Worm (Caenorhabditis elegans) whole organism, young adult: ENCODE data around the gene dohh-1.

Experiments
- B0019.2 ChIP-seq: fragments of 200-800 bp; sonication (Bioruptor generic); conservative IDR thresholded peaks from 2 replicates; pipeline ENCODE4 v1.3.6; 2022; ENCODE audit warnings: missing genetic modification reagents, missing genetic modification characterization, missing compliant biosample characterization
- B0035.1 ChIP-seq: sonication (generic microtip); optimal IDR thresholded peaks from 2 replicates; lab custom pipeline; 2016; ENCODE audit warnings: missing genetic modification characterization, mild to moderate bottlenecking, missing compliant biosample characterization, missing genotype, missing genetic modification reagents
- B0261.1 ChIP-seq: sonication (generic microtip); optimal IDR thresholded peaks from 2 replicates; lab custom pipeline; 2016; ENCODE audit warnings: mild to moderate bottlenecking, missing genetic modification characterization, moderate library complexity, missing compliant biosample characterization
- F23B12.7 ChIP-seq: sonication (generic microtip); optimal IDR thresholded peaks from 2 replicates; lab custom pipeline; 2017; ENCODE audit warnings: missing genetic modification characterization, mild to moderate bottlenecking, missing compliant biosample characterization, antibody characterized with exemption, moderate library complexity; ENCODE audit not compliant: insufficient read depth
- F57A8.1 ChIP-seq: fragments of 200-800 bp; sonication (Bioruptor generic); optimal IDR thresholded peaks from 2 replicates; lab custom pipeline; 2018; ENCODE audit warnings: mild to moderate bottlenecking, missing genetic modification characterization, moderate library complexity, missing compliant biosample characterization
- T26A5.8 ChIP-seq: sonication (generic microtip); optimal IDR thresholded peaks from 2 replicates; lab custom pipeline; 2016; ENCODE audit warnings: missing genetic modification characterization, missing compliant biosample characterization
- Y53F4B.3 ChIP-seq: fragments of 200-800 bp; sonication (Bioruptor generic); IDR thresholded peaks from 2 replicates; pipeline ENCODE4 v1.3.6; 2022; ENCODE audit warnings: missing genetic modification reagents, missing genetic modification characterization, missing compliant biosample characterization
- akir-1 ChIP-seq: fragments of 200-800 bp; sonication (Bioruptor generic); optimal IDR thresholded peaks from 2 replicates; lab custom pipeline; 2018; ENCODE audit warnings: mild to moderate bottlenecking, missing genetic modification characterization, moderate library complexity, missing compliant biosample characterization
- ama-1 ChIP-seq, 3 experiments: fragments of 150-350 bp in 1 of 3; sonication (generic microtip) in 2 of 3; optimal IDR thresholded peaks; 2 replicates each; lab custom pipeline; 2014 to 2018; ENCODE audit warnings: missing biosample characterization in 2 of 3, missing genetic modification characterization in 2 of 3, missing genetic modification reagents in 2 of 3
- aptf-2 ChIP-seq: fragments of 200-800 bp; sonication (Bioruptor generic); conservative IDR thresholded peaks from 2 replicates; pipeline ENCODE4 v1.3.6; 2022; ENCODE audit warnings: missing genetic modification reagents, missing genetic modification characterization, missing compliant biosample characterization
- athp-1 ChIP-seq: sonication (generic microtip); optimal IDR thresholded peaks from 2 replicates; lab custom pipeline; 2017; ENCODE audit warnings: mild to moderate bottlenecking, missing genetic modification characterization, missing compliant biosample characterization
- attf-5 ChIP-seq: fragments of 200-800 bp; sonication (Bioruptor generic); optimal IDR thresholded peaks from 2 replicates; lab custom pipeline; 2018; ENCODE audit warnings: mild to moderate bottlenecking, missing genetic modification characterization, missing compliant biosample characterization
- bed-1 ChIP-seq: fragments of 200-800 bp; sonication (Bioruptor generic); IDR thresholded peaks from 2 replicates; pipeline ENCODE4 v1.3.6; 2022; ENCODE audit warnings: missing genetic modification reagents, missing genetic modification characterization, missing compliant biosample characterization
- dox-1 ChIP-seq: fragments of 200-800 bp; sonication (Bioruptor generic); IDR thresholded peaks from 2 replicates; pipeline ENCODE4 v1.3.6; 2022; ENCODE audit warnings: missing genetic modification reagents, missing genetic modification characterization, missing compliant biosample characterization
- egl-44 ChIP-seq: fragments of 200-800 bp; sonication (Bioruptor generic); IDR thresholded peaks from 2 replicates; pipeline ENCODE4 v1.3.6; 2022; ENCODE audit warnings: missing genetic modification reagents, missing genetic modification characterization, missing compliant biosample characterization
- ets-4 ChIP-seq: fragments of 200-800 bp; sonication (Bioruptor generic); optimal IDR thresholded peaks from 2 replicates; lab custom pipeline; 2018; ENCODE audit warnings: mild to moderate bottlenecking, missing genetic modification characterization, missing compliant biosample characterization
- hmg-1.2 ChIP-seq: fragments of 200-800 bp; sonication (Bioruptor generic); IDR thresholded peaks from 2 replicates; pipeline ENCODE4 v1.3.6; 2022; ENCODE audit warnings: missing genetic modification reagents, missing genetic modification characterization, missing compliant biosample characterization
- hmg-20 ChIP-seq: fragments of 200-800 bp; sonication (Bioruptor generic); IDR thresholded peaks from 2 replicates; pipeline ENCODE4 v1.3.6; 2022; ENCODE audit warnings: missing genetic modification reagents, missing genetic modification characterization, missing compliant biosample characterization
- lag-1 ChIP-seq: fragments of 200-800 bp; sonication (Bioruptor generic); IDR thresholded peaks from 2 replicates; pipeline ENCODE4 v1.3.6; 2022; ENCODE audit warnings: missing genetic modification reagents, missing genetic modification characterization, missing compliant biosample characterization
- lin-35 ChIP-seq, 3 experiments: fragments of 150-350 bp in 2 of 3; sonication (generic microtip) in 1 of 3; optimal IDR thresholded peaks; 2 replicates each; lab custom pipeline; 2014 to 2018; ENCODE audit warnings: missing biosample characterization in 3 of 3, missing genetic modification characterization in 3 of 3, missing genetic modification reagents in 3 of 3
- lin-54 ChIP-seq: fragments of 200-800 bp; sonication (Bioruptor generic); optimal IDR thresholded peaks from 2 replicates; lab custom pipeline; 2018; ENCODE audit warnings: mild to moderate bottlenecking, missing genetic modification characterization, missing compliant biosample characterization
- madf-6 ChIP-seq: fragments of 200-800 bp; sonication (Bioruptor generic); IDR thresholded peaks from 2 replicates; pipeline ENCODE4 v1.3.6; 2022; ENCODE audit warnings: missing genetic modification reagents, missing genetic modification characterization, missing compliant biosample characterization
- mes-4 ChIP-seq: sonication (generic microtip); optimal IDR thresholded peaks from 2 replicates; lab custom pipeline; 2016; ENCODE audit warnings: missing genotype, missing genetic modification characterization, missing compliant biosample characterization
- mxl-1 ChIP-seq: sonication (generic microtip); optimal IDR thresholded peaks from 2 replicates; lab custom pipeline; 2016; ENCODE audit warnings: missing genetic modification characterization, missing compliant biosample characterization
- nfyb-1 ChIP-seq: fragments of 200-800 bp; sonication (Bioruptor generic); IDR thresholded peaks from 2 replicates; pipeline ENCODE4 v1.3.6; 2022; ENCODE audit warnings: missing genetic modification reagents, missing genetic modification characterization, missing compliant biosample characterization
- nhr-120 ChIP-seq: fragments of 200-800 bp; sonication (Bioruptor generic); IDR thresholded peaks from 2 replicates; pipeline ENCODE4 v1.3.6; 2022; ENCODE audit warnings: missing genetic modification characterization, missing compliant biosample characterization
- nhr-80 ChIP-seq: sonication (generic microtip); optimal IDR thresholded peaks from 2 replicates; lab custom pipeline; 2016; ENCODE audit warnings: missing genetic modification characterization, missing compliant biosample characterization
- pha-4 ChIP-seq: fragments of 150-350 bp; sonication (generic microtip); optimal IDR thresholded peaks from 2 replicates; lab custom pipeline; 2014; ENCODE audit warnings: missing biosample characterization, missing genetic modification reagents, missing genetic modification characterization
- repo-1 ChIP-seq: sonication (generic microtip); optimal IDR thresholded peaks from 2 replicates; lab custom pipeline; 2017; ENCODE audit warnings: mild to moderate bottlenecking, missing genetic modification characterization, missing compliant biosample characterization
- sdz-38 ChIP-seq: sonication (generic microtip); optimal IDR thresholded peaks from 2 replicates; lab custom pipeline; 2016; ENCODE audit warnings: missing genotype, missing genetic modification characterization, missing compliant biosample characterization
- sea-2 ChIP-seq: fragments of 200-800 bp; sonication (Bioruptor generic); IDR thresholded peaks from 2 replicates; pipeline ENCODE4 v1.3.6; 2022; ENCODE audit warnings: missing genetic modification characterization, missing compliant biosample characterization
- snpc-1.3 ChIP-seq: sonication (generic microtip); optimal IDR thresholded peaks from 2 replicates; lab custom pipeline; 2017; ENCODE audit warnings: missing genetic modification characterization, mild to moderate bottlenecking, missing compliant biosample characterization, antibody characterized with exemption, moderate library complexity, missing genotype, missing genetic modification reagents; ENCODE audit not compliant: insufficient read depth
- tbx-9 ChIP-seq: sonication (generic microtip); optimal IDR thresholded peaks from 2 replicates; lab custom pipeline; 2016; ENCODE audit warnings: borderline replicate concordance, missing genetic modification characterization, inconsistent platforms, missing compliant biosample characterization
- xnd-1 ChIP-seq: sonication (generic microtip); optimal IDR thresholded peaks from 2 replicates; lab custom pipeline; 2016; ENCODE audit warnings: missing genotype, missing genetic modification reagents, missing genetic modification characterization, missing compliant biosample characterization

The dohh-1 gene

DNA sequence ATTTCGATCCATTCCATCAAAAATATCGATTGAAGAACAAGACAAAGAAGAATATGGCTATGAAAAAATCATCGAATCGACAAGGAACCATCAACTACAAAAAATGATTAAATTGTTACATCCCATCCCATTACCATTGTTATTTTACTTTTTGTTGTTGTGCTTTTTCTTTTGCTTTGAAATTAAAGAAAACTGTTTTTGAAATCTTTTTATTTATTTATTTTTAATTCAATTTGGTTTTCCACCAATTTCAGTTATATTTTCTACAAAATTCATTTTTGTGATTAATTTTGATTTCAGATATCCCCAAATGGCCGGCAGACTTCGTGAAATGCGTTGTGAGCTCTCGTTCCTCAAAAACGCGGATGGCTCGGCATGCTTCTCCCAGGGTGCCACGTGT is 12.7 kb downstream of the dohh-1 start, which contains the start of gene crn-5:
crn-5 (plus strand) TSS at position 301 of the 400 bp plus-strand sequence.
- TF ChIP-seq athp-1 (no peak), nhr-120 (GFP tag; lab: Robert Waterston, UW) (no peak), mes-4 (no peak), snpc-1.3 (tag; lab: Kevin White, UChicago) (no peak), aptf-2 (GFP tag; lab: Robert Waterston, UW) (no peak), madf-6 (GFP tag; lab: Robert Waterston, UW) (no peak), ama-1 (optimal IDR thresholded peaks at IDR 0.05; lab: Kevin White, UChicago) (no peak), ama-1 (GFP tag; optimal IDR thresholded peaks at IDR 0.05; lab: Kevin White, UChicago) (no peak)
- TF ChIP-seq, all 124 proteins: peak for 0

DNA sequence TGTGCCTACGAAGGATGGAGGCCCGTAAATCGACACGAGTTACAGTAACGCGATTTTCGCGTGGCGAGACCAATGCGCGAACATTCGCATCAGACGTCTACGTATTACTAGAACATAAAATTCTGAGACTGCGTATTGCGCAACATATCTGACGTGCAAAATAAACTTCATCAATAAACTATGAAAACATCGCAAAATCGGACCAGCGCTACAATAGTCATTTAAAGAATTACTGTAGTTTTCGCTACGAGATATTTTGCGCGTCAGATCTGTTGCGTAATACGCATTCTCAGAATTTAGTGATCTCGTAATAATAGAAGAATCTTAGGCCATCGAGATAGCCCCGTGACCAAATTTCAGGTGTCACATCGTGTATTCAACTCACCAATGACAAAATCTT is 14.6 kb downstream of the dohh-1 start:
- no peak for TF ChIP-seq mxl-1
- TF ChIP-seq hmg-1.2 (GFP tag; lab: Robert Waterston, UW): no peak
- no peak for TF ChIP-seq B0035.1 (tag; lab: Kevin White, UChicago)
- no peak for TF ChIP-seq Y53F4B.3 (GFP tag; lab: Robert Waterston, UW)
- no peak for TF ChIP-seq repo-1 (tag; lab: Kevin White, UChicago)
- TF ChIP-seq egl-44 (GFP tag; lab: Robert Waterston, UW): no peak
- TF ChIP-seq F57A8.1: no peak
- no peak for TF ChIP-seq nfyb-1

DNA sequence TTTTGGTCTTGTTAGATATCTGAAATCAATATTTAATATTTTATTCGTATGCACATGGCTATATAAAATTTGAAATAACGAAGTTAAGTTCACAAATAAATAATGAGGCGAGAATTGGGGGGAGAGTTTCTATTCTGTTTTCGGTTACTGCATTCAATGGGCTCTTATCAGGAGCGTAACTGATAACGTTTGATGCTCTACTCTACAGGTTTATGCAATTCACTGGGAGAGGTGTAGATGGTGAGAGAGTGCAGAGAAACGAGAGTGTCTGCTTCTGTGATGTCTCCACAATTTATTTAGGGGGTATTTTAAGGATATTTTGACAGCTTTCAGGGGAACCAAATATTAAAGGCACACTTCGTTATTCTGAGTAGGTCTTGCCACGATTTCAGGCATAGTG is 15.0 kb downstream of the dohh-1 start, which contains the start of gene C14A4.6:
C14A4.6 (minus strand) TSS at position 19 of the 400 bp plus-strand sequence.
- no peak for TF ChIP-seq mxl-1
- 0 out of 2 replicates have a peak, but pooled peaks have one; percentile 28 for TF ChIP-seq dox-1 (GFP tag; lab: Robert Waterston, UW)
- TF ChIP-seq F23B12.7 (tag; lab: Kevin White, UChicago): no peak
- peak; percentile 72 for TF ChIP-seq nhr-80 (tag; lab: Kevin White, UChicago)
- TF ChIP-seq lin-35 (GFP tag; optimal IDR thresholded peaks at IDR 0.05; lab: Kevin White, UChicago): no peak
- TF ChIP-seq B0019.2: no peak

DNA sequence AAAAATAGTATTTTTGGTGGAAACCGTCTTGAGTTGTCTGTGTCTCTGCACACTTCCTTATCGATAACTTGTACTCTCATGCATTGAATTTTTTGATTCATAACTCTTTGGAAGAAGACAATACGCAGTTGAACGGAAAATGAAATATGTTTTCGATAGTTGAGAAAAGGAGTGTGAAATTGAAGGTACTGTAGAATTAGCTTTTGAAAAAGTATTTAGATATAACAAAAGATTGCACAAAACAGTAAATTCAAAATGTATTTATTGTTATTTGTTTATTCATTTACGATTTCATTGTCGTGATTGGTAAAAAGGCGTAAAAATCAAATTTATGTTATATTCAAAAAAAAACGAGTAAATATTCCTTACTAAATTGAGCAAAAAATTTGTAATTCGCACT is 16.7 kb downstream of the dohh-1 start, which contains the start of gene C14A4.7:
C14A4.7 (minus strand) TSS at position 101 of the 400 bp plus-strand sequence.
- TF ChIP-seq akir-1: no peak
- peak; percentile 23 for TF ChIP-seq nhr-80 (tag; lab: Kevin White, UChicago)
- TF ChIP-seq pha-4 (tag; lab: Kevin White, UChicago): no peak

DNA sequence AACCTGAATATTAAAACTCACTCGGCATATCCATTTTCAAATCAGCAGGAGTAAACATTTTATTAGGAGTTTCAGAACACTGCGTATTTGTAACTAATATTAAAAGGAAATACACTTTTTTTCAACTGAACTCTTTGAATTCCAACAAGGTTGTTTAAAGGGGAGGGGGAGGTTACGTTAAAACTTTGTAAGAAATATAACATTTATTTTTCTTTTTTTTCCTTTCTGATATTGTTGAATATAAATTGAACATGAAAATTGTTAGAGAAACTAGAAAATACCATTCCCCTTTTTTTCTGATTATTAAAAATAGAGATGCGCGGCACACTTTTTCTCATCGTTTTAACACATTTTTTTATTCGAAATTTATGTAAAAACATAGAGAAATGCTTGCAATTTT is 18.3 kb downstream of the dohh-1 start, which contains the start of gene C14A4.8:
C14A4.8 (minus strand) TSS at position 101 of the 400 bp plus-strand sequence.
- TF ChIP-seq lag-1: no peak
- TF ChIP-seq Y53F4B.3 (GFP tag; lab: Robert Waterston, UW): no peak
- TF ChIP-seq attf-5: no peak
- TF ChIP-seq B0261.1: no peak

DNA sequence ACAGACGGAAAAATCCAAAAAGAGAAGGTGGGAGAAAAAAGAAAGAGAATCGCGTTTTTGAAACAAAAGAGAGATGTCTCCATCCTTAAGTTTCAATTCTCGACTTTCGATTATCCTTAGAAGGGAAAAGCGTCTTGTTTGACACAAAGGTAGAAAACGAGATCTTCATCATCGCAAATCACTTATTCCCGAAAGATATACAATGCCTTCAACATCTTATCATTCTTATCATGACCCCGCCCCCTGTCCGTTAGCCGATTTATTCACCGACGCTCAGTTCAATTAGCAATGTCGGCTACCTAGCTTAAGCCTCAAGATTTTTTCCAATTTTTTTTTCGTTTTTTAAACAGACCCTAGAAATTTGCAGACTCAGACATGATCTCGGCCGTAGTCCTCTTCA is 19.2 kb downstream of the dohh-1 start, which contains the start of gene C14A4.9:
C14A4.9 (plus strand) TSS at position 368 of the 400 bp plus-strand sequence.
- TF ChIP-seq sdz-38 (no peak), T26A5.8 (tag; lab: Kevin White, UChicago) (no peak), ets-4 (GFP tag; lab: Kevin White, UChicago) (no peak), B0019.2 (no peak), hmg-20 (GFP tag; lab: Robert Waterston, UW) (no peak), lin-54 (GFP tag; lab: Kevin White, UChicago) (no peak), lag-1 (no peak), sea-2 (no peak), egl-44 (GFP tag; lab: Robert Waterston, UW) (no peak), xnd-1 (tag; lab: Kevin White, UChicago) (no peak), B0261.1 (no peak), tbx-9 (tag; lab: Kevin White, UChicago) (no peak), bed-1 (GFP tag; lab: Robert Waterston, UW) (no peak), mxl-1 (no peak)
